Worm (Caenorhabditis elegans): ENCODE measurements around the gene srh-3.

DNA sequence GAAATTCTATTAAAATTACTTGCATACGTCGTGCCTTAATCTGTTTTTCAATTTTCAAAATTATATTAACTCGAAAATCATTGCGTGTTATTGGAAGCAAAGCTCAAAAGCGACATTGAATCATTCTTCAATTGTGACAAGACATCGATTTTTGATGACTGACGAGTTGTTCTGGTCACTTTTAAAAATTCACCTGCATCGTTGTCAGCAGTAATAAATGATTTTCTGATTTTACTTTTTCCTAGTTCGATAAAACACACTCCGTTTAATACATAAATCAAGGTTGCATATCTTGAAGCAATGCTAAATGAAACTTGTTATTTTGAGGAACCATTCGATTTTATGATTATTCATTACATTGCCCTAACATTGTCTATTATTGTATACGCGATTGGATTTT is at the start of gene srh-3:
- no peak for TF ChIP-seq F13C5.2 (tag; optimal IDR thresholded peaks at IDR 0.05)
- TF ChIP-seq ama-1 (optimal IDR thresholded peaks at IDR 0.05): no peak
- no peak for TF ChIP-seq hnd-1 (tag; optimal IDR thresholded peaks at IDR 0.05)

All from whole organism, early embryonic.